Worm (Caenorhabditis elegans): Measurements from ENCODE around the gene C24H11.5.

The C24H11.5 gene

DNA sequence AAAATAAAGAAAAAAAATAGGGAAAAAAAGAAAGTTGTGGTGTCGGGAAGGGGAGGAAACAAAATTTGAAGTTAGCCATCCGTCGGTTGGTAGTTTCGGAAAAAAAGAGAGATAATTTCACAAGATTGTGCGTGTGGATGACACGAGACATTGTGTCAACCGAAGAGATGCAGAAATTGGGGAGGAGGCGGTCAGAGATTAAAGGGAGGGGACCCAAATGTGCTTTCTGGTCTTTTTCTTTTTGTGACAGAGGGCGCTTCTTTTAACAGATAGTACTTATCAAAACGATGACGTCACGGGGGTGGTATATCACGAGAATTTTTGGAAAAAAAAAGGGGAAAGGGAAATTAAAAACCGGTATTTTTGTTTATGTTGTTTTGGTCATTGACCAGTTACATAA is 41.6 kb upstream of the C24H11.5 start:
- no peak for TF ChIP-seq pha-4 (tag; optimal IDR thresholded peaks at IDR 0.05)
- TF ChIP-seq nhr-11 (tag; optimal IDR thresholded peaks at IDR 0.05) = no peak
- no peak for TF ChIP-seq mml-1 (tag; optimal IDR thresholded peaks at IDR 0.05)
- peak; percentile 21 for TF ChIP-seq mdl-1 (tag; optimal IDR thresholded peaks at IDR 0.05)
- peak; percentile 73 for TF ChIP-seq lin-39 (tag; optimal IDR thresholded peaks at IDR 0.05)
- TF ChIP-seq nfya-1 (tag; optimal IDR thresholded peaks at IDR 0.05; ENCODE audit: insufficient read depth) = peak; percentile 73
- TF ChIP-seq hmg-11 (tag; optimal IDR thresholded peaks at IDR 0.05) = peak; percentile 11
- peak; percentile 24 for TF ChIP-seq elt-1 (tag; optimal IDR thresholded peaks at IDR 0.05)
- peak; percentile 17 for TF ChIP-seq lin-15B (tag; optimal IDR thresholded peaks at IDR 0.05)
- TF ChIP-seq nhr-237 (tag; optimal IDR thresholded peaks at IDR 0.05) = no peak

DNA sequence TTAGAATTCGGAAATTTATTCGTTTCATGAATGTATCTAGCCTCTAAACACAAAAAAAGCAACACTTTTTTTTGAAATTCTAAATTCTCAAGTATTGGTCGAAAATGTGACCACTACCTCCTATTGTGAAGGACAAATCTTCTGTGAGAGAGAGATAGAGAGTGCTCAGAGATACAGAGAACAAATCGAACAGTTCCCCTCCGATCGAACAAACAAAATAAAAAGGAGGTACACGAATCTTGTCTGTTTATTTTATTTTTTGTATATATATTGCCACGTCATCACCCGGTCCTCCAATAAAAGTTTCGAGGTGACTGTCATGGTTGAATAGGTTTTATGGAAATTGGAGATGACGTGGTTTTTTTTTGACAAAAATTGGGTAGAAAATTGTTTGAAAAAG is 39.2 kb upstream of the C24H11.5 start:
- no peak for TF ChIP-seq aly-2 (tag; optimal IDR thresholded peaks at IDR 0.05)
- TF ChIP-seq ceh-82 (tag; optimal IDR thresholded peaks at IDR 0.05) = no peak
- TF ChIP-seq unc-62 (GFP tag; optimal IDR thresholded peaks at IDR 0.05) = no peak
- TF ChIP-seq fos-1 (tag; optimal IDR thresholded peaks at IDR 0.05) = no peak
- TF ChIP-seq ceh-16 (tag; optimal IDR thresholded peaks at IDR 0.05) = no peak
- TF ChIP-seq ceh-28 (tag; optimal IDR thresholded peaks at IDR 0.05) = no peak
- no peak for TF ChIP-seq ceh-9 (tag; optimal IDR thresholded peaks at IDR 0.05)
- no peak for TF ChIP-seq skn-1 (tag; optimal IDR thresholded peaks at IDR 0.05)
- peak; percentile 73 for TF ChIP-seq pha-4 (tag; optimal IDR thresholded peaks at IDR 0.05)
- no peak for TF ChIP-seq tbx-2 (tag; optimal IDR thresholded peaks at IDR 0.05)
- no peak for TF ChIP-seq elt-2 (tag; optimal IDR thresholded peaks at IDR 0.05)
- no peak for TF ChIP-seq R02D3.7 (tag; optimal IDR thresholded peaks at IDR 0.05)
- no peak for TF ChIP-seq ama-1 (optimal IDR thresholded peaks at IDR 0.05)
- TF ChIP-seq fkh-2 (tag; optimal IDR thresholded peaks at IDR 0.05) = no peak
- peak; percentile 8 for TF ChIP-seq nhr-25 (tag; optimal IDR thresholded peaks at IDR 0.05)

DNA sequence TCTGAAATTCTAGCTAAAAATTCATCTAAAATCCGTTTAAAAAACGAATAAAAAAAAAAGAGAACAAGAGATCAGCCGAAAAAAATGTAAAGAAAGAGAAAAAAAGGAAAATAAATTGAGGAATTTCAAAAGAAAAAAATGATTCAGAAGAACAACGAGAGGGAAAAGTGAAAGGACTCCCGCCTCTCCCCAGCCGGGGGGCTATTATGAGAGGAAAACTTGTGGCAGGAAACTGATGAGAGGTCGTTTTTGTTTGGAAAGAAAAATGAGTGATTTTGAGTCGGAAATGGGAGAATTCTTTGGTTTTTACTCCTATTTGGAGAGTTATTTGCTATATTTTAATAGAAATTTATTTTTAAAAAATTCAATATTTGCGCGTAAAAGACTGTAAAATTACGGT is 37.8 kb upstream of the C24H11.5 start:
- TF ChIP-seq daf-12 (tag; optimal IDR thresholded peaks at IDR 0.05) (no peak), egl-27 (tag; optimal IDR thresholded peaks at IDR 0.05) (no peak), ztf-4 (tag; optimal IDR thresholded peaks at IDR 0.05) (no peak), lsy-12 (tag; optimal IDR thresholded peaks at IDR 0.05) (no peak), egl-5 (tag; optimal IDR thresholded peaks at IDR 0.05) (no peak), aly-2 (tag; optimal IDR thresholded peaks at IDR 0.05) (no peak)

DNA sequence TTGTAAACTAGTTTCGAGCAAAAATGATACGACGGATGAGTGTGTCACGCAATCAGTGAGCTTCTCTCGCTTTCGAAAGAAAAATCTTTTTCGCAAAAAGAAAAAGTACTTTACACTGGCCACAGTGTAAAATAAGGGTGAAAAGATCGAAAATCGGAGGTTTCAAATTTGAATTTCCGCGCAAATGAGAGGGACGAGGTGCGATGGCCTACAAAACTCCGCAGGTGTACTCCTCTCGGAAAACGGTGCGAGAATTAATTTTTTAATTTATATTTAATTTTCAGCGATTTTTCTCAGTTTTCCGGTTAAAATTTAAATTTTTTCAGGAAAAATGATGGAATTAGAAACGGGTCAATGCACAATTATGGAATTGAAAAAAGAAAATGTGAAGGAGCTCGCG is 33.3 kb upstream of the C24H11.5 start, which contains the start of gene mrt-2:
Gene mrt-2, plus strand, starts transcription at position 49 of the 400 bp plus-strand sequence.
- TF ChIP-seq unc-39 (tag; optimal IDR thresholded peaks at IDR 0.05) (no peak), pha-4 (tag; optimal IDR thresholded peaks at IDR 0.05) (peak; percentile 77), elt-2 (tag; optimal IDR thresholded peaks at IDR 0.05) (peak; percentile 22), nhr-25 (tag; optimal IDR thresholded peaks at IDR 0.05) (peak; percentile 65), R02D3.7 (tag; optimal IDR thresholded peaks at IDR 0.05) (peak; percentile 5), ceh-28 (tag; optimal IDR thresholded peaks at IDR 0.05) (peak; percentile 49), lsy-12 (tag; optimal IDR thresholded peaks at IDR 0.05) (peak; percentile 55), lin-15B (tag; optimal IDR thresholded peaks at IDR 0.05) (peak; percentile 66), lin-39 (tag; optimal IDR thresholded peaks at IDR 0.05) (peak; percentile 54), nfya-1 (tag; optimal IDR thresholded peaks at IDR 0.05; ENCODE audit: insufficient read depth) (peak; percentile 87), nhr-43 (tag; optimal IDR thresholded peaks at IDR 0.05; ENCODE audit: poor library complexity, severe bottlenecking) (peak; percentile 91), unc-62 (GFP tag; optimal IDR thresholded peaks at IDR 0.05) (no peak), skn-1 (tag; optimal IDR thresholded peaks at IDR 0.05) (peak; percentile 45), tbx-2 (tag; optimal IDR thresholded peaks at IDR 0.05) (no peak), snpc-4 (tag; optimal IDR thresholded peaks at IDR 0.05) (peak; percentile 43), egl-5 (tag; optimal IDR thresholded peaks at IDR 0.05) (no peak), hmg-11 (tag; optimal IDR thresholded peaks at IDR 0.05) (peak; percentile 43), ztf-4 (tag; optimal IDR thresholded peaks at IDR 0.05) (no peak), nhr-23 (tag; optimal IDR thresholded peaks at IDR 0.05) (peak; percentile 86)

DNA sequence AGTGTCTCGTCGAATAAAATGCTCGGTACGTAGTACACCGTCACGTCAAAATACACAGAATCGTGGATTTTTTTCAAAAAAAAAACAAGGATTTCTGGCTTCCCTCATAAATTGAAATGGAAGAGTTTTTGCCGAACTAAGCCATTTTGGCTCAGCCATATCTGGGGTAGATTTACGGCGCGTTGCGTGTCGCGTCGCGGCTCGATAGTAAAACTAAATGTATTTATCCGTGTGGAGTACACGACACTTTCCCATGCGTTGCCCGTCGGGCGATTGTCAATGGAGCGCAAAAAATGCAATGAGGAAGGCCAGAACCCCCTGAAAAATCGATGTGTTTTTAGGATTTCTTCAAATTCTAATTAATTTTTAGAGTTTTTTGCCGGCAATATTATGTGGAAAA is 29.8 kb upstream of the C24H11.5 start:
- no peak for TF ChIP-seq fkh-2 (tag; optimal IDR thresholded peaks at IDR 0.05)
- TF ChIP-seq R02D3.7 (tag; optimal IDR thresholded peaks at IDR 0.05) = no peak
- TF ChIP-seq lin-15B (tag; optimal IDR thresholded peaks at IDR 0.05) = no peak
- TF ChIP-seq mdl-1 (tag; optimal IDR thresholded peaks at IDR 0.05) = no peak
- TF ChIP-seq nhr-25 (tag; optimal IDR thresholded peaks at IDR 0.05) = no peak
- TF ChIP-seq fkh-10 (GFP tag; optimal IDR thresholded peaks at IDR 0.05) = no peak
- no peak for TF ChIP-seq tbx-2 (tag; optimal IDR thresholded peaks at IDR 0.05)
- no peak for TF ChIP-seq jun-1 (tag; optimal IDR thresholded peaks at IDR 0.05)
- TF ChIP-seq ztf-4 (tag; optimal IDR thresholded peaks at IDR 0.05) = no peak
- TF ChIP-seq elt-3 (tag; optimal IDR thresholded peaks at IDR 0.05) = no peak
- no peak for TF ChIP-seq elt-2 (tag; optimal IDR thresholded peaks at IDR 0.05)
- TF ChIP-seq nhr-23 (tag; optimal IDR thresholded peaks at IDR 0.05) = no peak
- no peak for TF ChIP-seq eor-1 (tag; optimal IDR thresholded peaks at IDR 0.05)
- TF ChIP-seq nhr-43 (tag; optimal IDR thresholded peaks at IDR 0.05; ENCODE audit: poor library complexity, severe bottlenecking) = no peak
- no peak for TF ChIP-seq skn-1 (tag; optimal IDR thresholded peaks at IDR 0.05)
- TF ChIP-seq sea-2 (GFP tag; optimal IDR thresholded peaks at IDR 0.05) = no peak
- no peak for TF ChIP-seq fos-1 (tag; optimal IDR thresholded peaks at IDR 0.05)
- TF ChIP-seq pqm-1 (tag; optimal IDR thresholded peaks at IDR 0.05) = no peak
